Fruit fly (Drosophila melanogaster) whole organism, embryonic: ENCODE results near the gene CG6574.

Experiments used
- Atf-2 ChIP-seq: fragments of 200-800 bp; sonication (Bioruptor generic); optimal IDR thresholded peaks from 2 replicates; lab custom pipeline; 2016; ENCODE audit warnings: missing biosample characterization, missing genetic modification characterization
- B-H1 ChIP-seq: fragments of 200-800 bp; sonication (Bioruptor generic); IDR thresholded peaks from 3 replicates; pipeline ENCODE4 v1.3.6; 2022; ENCODE audit warnings: missing biosample characterization, missing genetic modification characterization
- BEAF-32 ChIP-seq: fragments of 200-800 bp; sonication (Bioruptor generic); optimal IDR thresholded peaks from 3 replicates; lab custom pipeline; 2017; ENCODE audit warnings: missing biosample characterization, missing genetic modification characterization, mild to moderate bottlenecking, moderate library complexity, missing genetic modification reagents
- CG10321 ChIP-seq: fragments of 200-800 bp; sonication (Bioruptor generic); IDR thresholded peaks from 2 replicates; pipeline ENCODE4 v1.3.6; 2022; ENCODE audit warnings: missing biosample characterization, missing genetic modification characterization
- CG10959 ChIP-seq: fragments of 200-800 bp; sonication (Bioruptor generic); IDR thresholded peaks from 2 replicates; pipeline ENCODE4 v1.3.6; 2022; ENCODE audit warnings: missing biosample characterization, missing genetic modification characterization
- CG11398 ChIP-seq: fragments of 200-800 bp; sonication (Bioruptor generic); optimal IDR thresholded peaks from 2 replicates; lab custom pipeline; 2016; ENCODE audit warnings: missing biosample characterization, missing genetic modification characterization
- CG11695 ChIP-seq: fragments of 200-800 bp; sonication (Bioruptor generic); IDR thresholded peaks from 3 replicates; pipeline ENCODE4 v1.3.6; 2022; ENCODE audit warnings: missing biosample characterization, missing genetic modification characterization
- CG12659 ChIP-seq: fragments of 200-800 bp; sonication (Bioruptor generic); optimal IDR thresholded peaks from 3 replicates; lab custom pipeline; 2017; ENCODE audit warnings: mild to moderate bottlenecking, missing biosample characterization, missing genetic modification reagents, missing genetic modification characterization
- CG14014 ChIP-seq: fragments of 200-800 bp; sonication (Bioruptor generic); IDR thresholded peaks from 2 replicates; pipeline ENCODE4 v1.3.6; 2022; ENCODE audit warnings: missing biosample characterization, missing genetic modification characterization
- CG1647 ChIP-seq: fragments of 200-800 bp; sonication (Bioruptor generic); optimal IDR thresholded peaks from 3 replicates; lab custom pipeline; 2016; ENCODE audit warnings: missing biosample characterization, missing genetic modification characterization
- CG17568 ChIP-seq: fragments of 200-800 bp; sonication (Bioruptor generic); optimal IDR thresholded peaks from 2 replicates; lab custom pipeline; 2018; ENCODE audit warnings: missing biosample characterization, mild to moderate bottlenecking, missing genetic modification characterization, moderate library complexity
- CG3065 ChIP-seq: fragments of 200-800 bp; sonication (Bioruptor generic); optimal IDR thresholded peaks from 2 replicates; lab custom pipeline; 2016; ENCODE audit warnings: missing biosample characterization, missing genetic modification characterization
- CG3847 ChIP-seq: fragments of 200-800 bp; sonication (Bioruptor generic); IDR thresholded peaks from 2 replicates; pipeline ENCODE4 v1.3.6; 2022; ENCODE audit warnings: missing biosample characterization, missing genetic modification characterization
- CG4328 ChIP-seq: fragments of 200-800 bp; sonication (Bioruptor generic); optimal IDR thresholded peaks from 3 replicates; lab custom pipeline; 2017; ENCODE audit warnings: missing biosample characterization, missing genetic modification reagents, missing genetic modification characterization
- CG4617 ChIP-seq: fragments of 200-800 bp; sonication (Bioruptor generic); optimal IDR thresholded peaks from 3 replicates; lab custom pipeline; 2016; ENCODE audit warnings: missing biosample characterization, missing genetic modification characterization, borderline replicate concordance
- CG4730 ChIP-seq: fragments of 200-800 bp; sonication (Bioruptor generic); IDR thresholded peaks from 2 replicates; pipeline ENCODE4 v1.3.6; 2022; ENCODE audit warnings: missing biosample characterization, missing genetic modification characterization
- CG6683 ChIP-seq: fragments of 200-800 bp; sonication (Bioruptor generic); optimal IDR thresholded peaks from 2 replicates; lab custom pipeline; 2017; ENCODE audit warnings: missing biosample characterization, mild to moderate bottlenecking, missing genetic modification characterization, missing genetic modification reagents
- CG6765 ChIP-seq: fragments of 200-800 bp; sonication (Bioruptor generic); optimal IDR thresholded peaks from 3 replicates; lab custom pipeline; 2017; ENCODE audit warnings: missing biosample characterization, mild to moderate bottlenecking, missing genetic modification characterization
- CG6813 ChIP-seq: fragments of 200-800 bp; sonication (Bioruptor generic); optimal IDR thresholded peaks from 2 replicates; lab custom pipeline; 2017; ENCODE audit warnings: missing biosample characterization, missing genetic modification characterization, mild to moderate bottlenecking, moderate library complexity, missing genetic modification reagents
- CG7357 ChIP-seq: fragments of 200-800 bp; sonication (Bioruptor generic); IDR thresholded peaks from 3 replicates; pipeline ENCODE4 v1.3.6; 2022; ENCODE audit warnings: missing biosample characterization, missing genetic modification characterization
- CG7372 ChIP-seq: fragments of 200-800 bp; sonication (Bioruptor generic); IDR thresholded peaks from 2 replicates; pipeline ENCODE4 v1.3.6; 2022; ENCODE audit warnings: missing biosample characterization, missing genetic modification characterization
- CG7839 ChIP-seq: fragments of 200-800 bp; sonication (Bioruptor generic); optimal IDR thresholded peaks from 3 replicates; lab custom pipeline; 2018; ENCODE audit warnings: missing biosample characterization, mild to moderate bottlenecking, missing genetic modification characterization, moderate library complexity
- CG8290 ChIP-seq, 3 experiments: fragments of 200-800 bp; sonication (Bioruptor generic); optimal IDR thresholded peaks; 2 replicates each; lab custom pipeline; 2016 to 2019; ENCODE audit warnings: missing biosample characterization in 3 of 3, missing genetic modification characterization in 3 of 3, mild to moderate bottlenecking in 2 of 3, moderate library complexity in 1 of 3
- CG8388 ChIP-seq: fragments of 200-800 bp; sonication (Bioruptor generic); optimal IDR thresholded peaks from 2 replicates; lab custom pipeline; 2019; ENCODE audit warnings: missing biosample characterization, mild to moderate bottlenecking, missing genetic modification characterization, moderate library complexity
- CG9215 ChIP-seq: fragments of 200-800 bp; sonication (Bioruptor generic); IDR thresholded peaks from 2 replicates; pipeline ENCODE4 v1.3.6; 2022; ENCODE audit warnings: missing biosample characterization, missing genetic modification characterization
- Chrac-16 ChIP-seq: fragments of 200-800 bp; sonication (Bioruptor generic); optimal IDR thresholded peaks from 3 replicates; lab custom pipeline; 2016; ENCODE audit warnings: missing biosample characterization, missing genetic modification characterization
- Dek ChIP-seq: fragments of 200-800 bp; sonication (Bioruptor generic); optimal IDR thresholded peaks from 3 replicates; lab custom pipeline; 2019; ENCODE audit warnings: missing biosample characterization, mild to moderate bottlenecking, missing genetic modification characterization, moderate library complexity
- Dip2 ChIP-seq: fragments of 200-800 bp; sonication (Bioruptor generic); IDR thresholded peaks from 2 replicates; pipeline ENCODE4 v1.3.6; 2022; ENCODE audit warnings: missing biosample characterization, missing genetic modification characterization
- Dp ChIP-seq: fragments of 200-800 bp; sonication (Bioruptor generic); optimal IDR thresholded peaks from 2 replicates; lab custom pipeline; 2018; ENCODE audit warnings: missing biosample characterization, mild to moderate bottlenecking, missing genetic modification characterization, moderate library complexity
- Fer1 ChIP-seq: fragments of 200-800 bp; sonication (Bioruptor generic); optimal IDR thresholded peaks from 2 replicates; lab custom pipeline; 2017; ENCODE audit warnings: missing biosample characterization, mild to moderate bottlenecking, missing genetic modification characterization
- Gug ChIP-seq: fragments of 200-800 bp; sonication (Bioruptor generic); IDR thresholded peaks from 4 replicates; pipeline ENCODE4 v1.3.6; 2022; ENCODE audit warnings: missing biosample characterization, missing genetic modification characterization
- Kr ChIP-seq: fragments of 200-800 bp; sonication (Bioruptor generic); optimal IDR thresholded peaks from 2 replicates; lab custom pipeline; 2017; ENCODE audit warnings: missing biosample characterization, mild to moderate bottlenecking, missing genetic modification characterization
- Mrtf ChIP-seq: fragments of 200-800 bp; sonication (Bioruptor generic); IDR thresholded peaks from 3 replicates; pipeline ENCODE4 v1.3.6; 2022; ENCODE audit warnings: missing biosample characterization, missing genetic modification characterization
- Nf-YB ChIP-seq: fragments of 200-800 bp; sonication (Bioruptor generic); optimal IDR thresholded peaks from 3 replicates; lab custom pipeline; 2019; ENCODE audit warnings: missing biosample characterization, mild to moderate bottlenecking, missing genetic modification characterization, moderate library complexity
- Optix ChIP-seq: fragments of 200-800 bp; sonication (Bioruptor generic); IDR thresholded peaks from 3 replicates; pipeline ENCODE4 v1.3.6; 2022; ENCODE audit warnings: missing biosample characterization, missing genetic modification characterization
- Ptx1 ChIP-seq: fragments of 200-800 bp; sonication (Bioruptor generic); IDR thresholded peaks from 2 replicates; pipeline ENCODE4 v1.3.6; 2022; ENCODE audit warnings: missing biosample characterization, missing genetic modification characterization
- Scr ChIP-seq: fragments of 200-800 bp; sonication (Bioruptor generic); IDR thresholded peaks from 2 replicates; pipeline ENCODE4 v1.3.6; 2022; ENCODE audit warnings: missing biosample characterization, missing genetic modification characterization; ENCODE audit not compliant: partially characterized antibody
- bigmax ChIP-seq: fragments of 200-800 bp; sonication (Bioruptor generic); optimal IDR thresholded peaks from 2 replicates; lab custom pipeline; 2018; ENCODE audit warnings: missing biosample characterization, mild to moderate bottlenecking, missing genetic modification characterization
- eyg ChIP-seq: fragments of 200-800 bp; sonication (Bioruptor generic); optimal IDR thresholded peaks from 3 replicates; lab custom pipeline; 2016; ENCODE audit warnings: missing biosample characterization, missing genetic modification characterization
- fd96Cb ChIP-seq: fragments of 200-800 bp; sonication (Bioruptor generic); optimal IDR thresholded peaks from 2 replicates; lab custom pipeline; 2018; ENCODE audit warnings: missing biosample characterization, mild to moderate bottlenecking, missing genetic modification characterization, moderate library complexity
- gcm ChIP-seq: fragments of 200-800 bp; sonication (Bioruptor generic); optimal IDR thresholded peaks from 2 replicates; lab custom pipeline; 2019; ENCODE audit warnings: missing biosample characterization, mild to moderate bottlenecking, missing genetic modification characterization, moderate library complexity
- h ChIP-seq: fragments of >200 bp; optimal IDR thresholded peaks from 2 replicates; lab custom pipeline; 2017
- ind ChIP-seq: fragments of 200-800 bp; sonication (Bioruptor generic); optimal IDR thresholded peaks from 3 replicates; lab custom pipeline; 2016; ENCODE audit warnings: missing biosample characterization, missing genetic modification characterization
- nerfin-1 ChIP-seq: fragments of 200-800 bp; sonication (Bioruptor generic); optimal IDR thresholded peaks from 3 replicates; lab custom pipeline; 2019; ENCODE audit warnings: missing biosample characterization, mild to moderate bottlenecking, missing genetic modification characterization, moderate library complexity
- nmo ChIP-seq: fragments of 200-800 bp; sonication (Bioruptor generic); optimal IDR thresholded peaks from 2 replicates; lab custom pipeline; 2018; ENCODE audit warnings: missing biosample characterization, mild to moderate bottlenecking, missing genetic modification characterization, moderate library complexity
- pita ChIP-seq: fragments of 200-800 bp; sonication (Bioruptor generic); optimal IDR thresholded peaks from 2 replicates; lab custom pipeline; 2017; ENCODE audit warnings: missing biosample characterization, mild to moderate bottlenecking, missing genetic modification characterization
- salm ChIP-seq: fragments of 200-800 bp; sonication (Bioruptor generic); optimal IDR thresholded peaks from 2 replicates; lab custom pipeline; 2018; ENCODE audit warnings: missing biosample characterization, mild to moderate bottlenecking, missing genetic modification characterization
- unc-4 ChIP-seq: fragments of 200-800 bp; sonication (Bioruptor generic); IDR thresholded peaks from 2 replicates; pipeline ENCODE4 v1.3.6; 2022; ENCODE audit warnings: missing biosample characterization, missing genetic modification characterization; ENCODE audit not compliant: partially characterized antibody
- zf30C ChIP-seq: fragments of 200-800 bp; sonication (Bioruptor generic); optimal IDR thresholded peaks from 3 replicates; lab custom pipeline; 2018; ENCODE audit warnings: missing biosample characterization, mild to moderate bottlenecking, missing genetic modification characterization
- zfh1 ChIP-seq: fragments of 200-800 bp; sonication (Bioruptor generic); IDR thresholded peaks from 3 replicates; pipeline ENCODE4 v1.3.6; 2022; ENCODE audit warnings: missing biosample characterization, missing genetic modification characterization

CG6574 gene

dm6 chr3R:10872148-10872783, 9.5 kb upstream of the CG6574 start, which contains the start of gene Fdh (continued):
- TF ChIP-seq Scr (GFP tag; lab: Robert Waterston, UW) (no peak), Atf-2 (no peak), CG4730 (GFP tag; lab: Robert Waterston, UW) (no peak), Chrac-16 (GFP tag; lab: Kevin White, UChicago) (peak; percentile 38), zfh1 (GFP tag; lab: Robert Waterston, UW) (peak; percentile 70), CG3065 (GFP tag; lab: Kevin White, UChicago) (peak; percentile 29), nerfin-1 (tag; lab: Kevin White, UChicago) (peak; percentile 68), CG6813 (no peak), CG4617 (no peak), h (lab: Kevin White, UChicago) (no peak), CG6765 (GFP tag; lab: Kevin White, UChicago) (peak; percentile 22), eyg (GFP tag; lab: Kevin White, UChicago) (no peak), nmo (GFP tag; lab: Kevin White, UChicago) (peak; percentile 80), Mrtf (GFP tag; lab: Robert Waterston, UW) (0 out of 3 replicates have a peak, but pooled peaks have one; percentile 41), CG8290 (GFP tag; optimal IDR thresholded peaks at IDR 0.05; lab: Kevin White, UChicago) (peak; percentile 89), CG8290 (tag; optimal IDR thresholded peaks at IDR 0.05; lab: Kevin White, UChicago) (peak; percentile 47 to 81), gcm (GFP tag; lab: Kevin White, UChicago) (peak; percentile 59), CG7839 (tag; lab: Kevin White, UChicago) (peak; percentile 59), unc-4 (GFP tag; lab: Robert Waterston, UW) (no peak), CG8388 (GFP tag; lab: Kevin White, UChicago) (peak; percentile 61), pita (GFP tag; lab: Kevin White, UChicago) (no peak), bigmax (GFP tag; lab: Kevin White, UChicago) (no peak), CG14014 (GFP tag; lab: Robert Waterston, UW) (peak; percentile 37; the same call in 1 of the 2 replicates), Kr (GFP tag; lab: Kevin White, UChicago) (no peak), CG11695 (peak; percentile 19; the same call in 1 of the 3 replicates), B-H1 (peak; percentile 14; the same call in 1 of the 3 replicates), zf30C (GFP tag; lab: Kevin White, UChicago) (no peak), CG6683 (GFP tag; lab: Kevin White, UChicago) (peak; percentile 30), Dip2 (GFP tag; lab: Robert Waterston, UW) (no peak), Fer1 (peak; percentile 51), CG9215 (GFP tag; lab: Robert Waterston, UW) (no peak), BEAF-32 (peak; percentile 22), Dek (peak; percentile 60), Dp (GFP tag; lab: Kevin White, UChicago) (peak; percentile 53), CG1647 (GFP tag; lab: Kevin White, UChicago) (no peak), Gug (GFP tag; lab: Robert Waterston, UW) (no peak), CG4328 (GFP tag; lab: Kevin White, UChicago) (peak; percentile 51), salm (tag; lab: Kevin White, UChicago) (peak; percentile 5), Optix (no peak), CG10959 (GFP tag; lab: Robert Waterston, UW) (no peak), ind (GFP tag; lab: Kevin White, UChicago) (peak; percentile 35), CG10321 (GFP tag; lab: Robert Waterston, UW) (no peak), CG12659 (GFP tag; lab: Kevin White, UChicago) (peak; percentile 72), Nf-YB (GFP tag; lab: Kevin White, UChicago) (peak; percentile 50), CG7372 (GFP tag; lab: Robert Waterston, UW) (no peak), Ptx1 (GFP tag; lab: Robert Waterston, UW) (peak; percentile 45), CG17568 (GFP tag; lab: Kevin White, UChicago) (no peak), CG7357 (no peak), fd96Cb (tag; lab: Kevin White, UChicago) (peak; percentile 48), CG11398 (GFP tag; lab: Kevin White, UChicago) (no peak), CG3847 (GFP tag; lab: Robert Waterston, UW) (no peak)
